Worm (Caenorhabditis elegans) whole organism, early embryonic: ENCODE results near the gene Y57A10A.14.

Experiments
- hnd-1 ChIP-seq: sonication (generic microtip); optimal IDR thresholded peaks from 2 replicates; lab custom pipeline; 2016; ENCODE audit warnings: missing genetic modification characterization, missing compliant biosample characterization
- scrt-1 ChIP-seq: fragments of 200-800 bp; sonication (Bioruptor generic); IDR thresholded peaks from 2 replicates; pipeline ENCODE4 v1.3.6; 2022; ENCODE audit warnings: missing genetic modification characterization, missing compliant biosample characterization

DNA sequence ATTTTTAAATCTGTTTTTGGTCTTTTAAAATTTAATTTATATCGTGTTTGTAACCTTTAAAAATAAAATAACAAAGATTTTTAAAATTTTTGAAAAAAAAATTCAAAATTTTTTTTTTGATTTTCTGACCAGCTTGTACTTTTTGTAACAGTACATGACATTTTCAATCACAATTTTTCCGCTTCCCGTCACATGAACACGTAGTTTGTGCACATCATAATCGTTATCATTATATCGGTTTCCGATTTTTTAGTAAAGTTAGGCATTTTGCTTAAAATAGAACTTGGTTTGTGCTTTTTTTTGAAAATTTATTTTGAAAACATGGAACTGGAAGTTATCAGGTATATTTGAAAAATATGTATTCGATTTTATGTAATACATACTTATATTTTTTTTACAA is 989 bp downstream of the Y57A10A.14 start:
- no peak for TF ChIP-seq hnd-1
- TF ChIP-seq scrt-1 (GFP tag; lab: Robert Waterston, UW) = no peak
